Fruit fly (Drosophila melanogaster) whole organism, prepupa: ENCODE measurements around the gene Gyc89Db.
A peak's percentile ranks its signal among the peaks of the same experiment; 100 is the strongest.

ENCODE experiments used
- CG16779 ChIP-seq: fragments of 200-800 bp; sonication (Bioruptor generic); optimal IDR thresholded peaks from 3 replicates; lab custom pipeline; 2017; ENCODE audit warnings: missing biosample characterization, mild to moderate bottlenecking, missing genetic modification characterization
- CG3032 ChIP-seq: fragments of 200-800 bp; optimal IDR thresholded peaks from 2 replicates; lab custom pipeline; 2019; ENCODE audit warnings: missing biosample characterization, mild to moderate bottlenecking, missing genetic modification characterization, moderate library complexity
- CG3919 ChIP-seq: fragments of 200-800 bp; sonication (Bioruptor generic); optimal IDR thresholded peaks from 3 replicates; lab custom pipeline; 2016; ENCODE audit warnings: missing biosample characterization, missing genetic modification characterization
- CG6163 ChIP-seq: fragments of 200-800 bp; sonication (Bioruptor generic); IDR thresholded peaks from 3 replicates; pipeline ENCODE4 v1.3.6; 2022; ENCODE audit warnings: missing biosample characterization, missing genetic modification characterization
- CG6854 ChIP-seq: fragments of 200-800 bp; sonication (Bioruptor generic); optimal IDR thresholded peaks from 2 replicates; lab custom pipeline; 2017; ENCODE audit warnings: missing biosample characterization, mild to moderate bottlenecking, missing genetic modification characterization
- Eip93F ChIP-seq: fragments of 200-800 bp; sonication (Bioruptor generic); optimal IDR thresholded peaks from 2 replicates; lab custom pipeline; 2016; ENCODE audit warnings: missing biosample characterization, mild to moderate bottlenecking, missing genetic modification characterization
- Ets21C ChIP-seq: fragments of 200-800 bp; sonication (Bioruptor generic); optimal IDR thresholded peaks from 3 replicates; lab custom pipeline; 2016; ENCODE audit warnings: missing biosample characterization, missing genetic modification characterization
- OdsH ChIP-seq: fragments of 200-800 bp; sonication (Bioruptor generic); optimal IDR thresholded peaks from 3 replicates; lab custom pipeline; 2016; ENCODE audit warnings: missing biosample characterization, missing genetic modification characterization
- Sox102F ChIP-seq: fragments of 200-800 bp; sonication (Bioruptor generic); optimal IDR thresholded peaks from 2 replicates; lab custom pipeline; 2016; ENCODE audit warnings: missing biosample characterization, mild to moderate bottlenecking, missing genetic modification characterization
- eg ChIP-seq: fragments of 200-800 bp; sonication (Bioruptor generic); IDR thresholded peaks from 3 replicates; pipeline ENCODE4 v1.3.6; 2022; ENCODE audit warnings: missing biosample characterization, missing genetic modification characterization
- fd59A ChIP-seq: fragments of 200-800 bp; sonication (Bioruptor generic); optimal IDR thresholded peaks from 2 replicates; lab custom pipeline; 2017; ENCODE audit warnings: missing biosample characterization, mild to moderate bottlenecking, missing genetic modification characterization, missing genetic modification reagents
- svp ChIP-seq: fragments of 200-800 bp; sonication (Bioruptor generic); peaks from one replicate; lab custom pipeline; 2016; ENCODE audit warnings: missing biosample characterization, missing genetic modification characterization

- no peak for TF ChIP-seq OdsH (GFP tag; lab: Kevin White, UChicago)
- no peak for TF ChIP-seq Eip93F (GFP tag; lab: Kevin White, UChicago)
- TF ChIP-seq CG6854 (GFP tag; lab: Kevin White, UChicago): no peak
- TF ChIP-seq Sox102F (GFP tag; lab: Kevin White, UChicago): no peak
- no peak for TF ChIP-seq svp
- peak; percentile 68 for TF ChIP-seq CG16779 (tag; lab: Kevin White, UChicago)
- no peak for TF ChIP-seq CG3032 (tag; lab: Kevin White, UChicago)
- no peak for TF ChIP-seq fd59A (GFP tag; lab: Kevin White, UChicago)
- peak; percentile 90 for TF ChIP-seq CG6163
- TF ChIP-seq eg (GFP tag; lab: Robert Waterston, UW): peak; percentile 93
- TF ChIP-seq CG3919 (GFP tag; lab: Kevin White, UChicago): no peak
- no peak for TF ChIP-seq Ets21C
Measured at dm6 chr3R:16448378-16449134, 28.4 kb upstream of the Gyc89Db start.
